Worm (Caenorhabditis elegans) whole organism, young adult: ENCODE measurements around the gene C05E11.3.

ENCODE experiments used
- B0261.1 ChIP-seq: sonication (generic microtip); optimal IDR thresholded peaks from 2 replicates; lab custom pipeline; 2016; ENCODE audit warnings: mild to moderate bottlenecking, missing genetic modification characterization, moderate library complexity, missing compliant biosample characterization
- B0336.3 ChIP-seq: fragments of 200-800 bp; sonication (Bioruptor generic); IDR thresholded peaks from 2 replicates; pipeline ENCODE4 v1.3.6; 2022; ENCODE audit warnings: missing genetic modification characterization, missing compliant biosample characterization
- F33H1.4 ChIP-seq: fragments of 200-800 bp; sonication (Bioruptor generic); IDR thresholded peaks from 2 replicates; pipeline ENCODE4 v1.3.6; 2022; ENCODE audit warnings: missing genetic modification reagents, missing genetic modification characterization, missing compliant biosample characterization
- F39B2.1 ChIP-seq: fragments of 200-800 bp; sonication (Bioruptor generic); IDR thresholded peaks from 2 replicates; pipeline ENCODE4 v1.3.6; 2022; ENCODE audit warnings: missing genetic modification reagents, missing genetic modification characterization, missing compliant biosample characterization
- F57C9.4 ChIP-seq: sonication (generic microtip); optimal IDR thresholded peaks from 2 replicates; lab custom pipeline; 2017; ENCODE audit warnings: mild to moderate bottlenecking, missing genetic modification characterization, missing compliant biosample characterization
- Y53F4B.3 ChIP-seq: fragments of 200-800 bp; sonication (Bioruptor generic); IDR thresholded peaks from 2 replicates; pipeline ENCODE4 v1.3.6; 2022; ENCODE audit warnings: missing genetic modification reagents, missing genetic modification characterization, missing compliant biosample characterization
- Y79H2A.3 ChIP-seq: fragments of 200-800 bp; sonication (Bioruptor generic); conservative IDR thresholded peaks from 2 replicates; pipeline ENCODE4 v1.3.6; 2022; ENCODE audit warnings: missing genetic modification reagents, missing genetic modification characterization, missing compliant biosample characterization
- akir-1 ChIP-seq: fragments of 200-800 bp; sonication (Bioruptor generic); optimal IDR thresholded peaks from 2 replicates; lab custom pipeline; 2018; ENCODE audit warnings: mild to moderate bottlenecking, missing genetic modification characterization, moderate library complexity, missing compliant biosample characterization
- ama-1 ChIP-seq, 3 experiments: fragments of 150-350 bp in 1 of 3; sonication (generic microtip) in 2 of 3; optimal IDR thresholded peaks; 2 replicates each; lab custom pipeline; 2014 to 2018; ENCODE audit warnings: missing biosample characterization in 2 of 3, missing genetic modification characterization in 2 of 3, missing genetic modification reagents in 2 of 3
- attf-5 ChIP-seq: fragments of 200-800 bp; sonication (Bioruptor generic); optimal IDR thresholded peaks from 2 replicates; lab custom pipeline; 2018; ENCODE audit warnings: mild to moderate bottlenecking, missing genetic modification characterization, missing compliant biosample characterization
- cebp-1 ChIP-seq, 2 experiments: fragments of 200-800 bp in 1 of 2; sonication (Bioruptor generic) in 1 of 2; sonication (generic microtip) in 1 of 2; IDR thresholded peaks in 1 of 2; optimal IDR thresholded peaks in 1 of 2; 2 replicates each; pipeline versions ENCODE4 v1.3.6 to Lab custom; 2017 to 2022; ENCODE audit warnings: missing compliant biosample characterization in 2 of 2, missing genetic modification characterization in 2 of 2, mild to moderate bottlenecking in 1 of 2, missing genetic modification reagents in 1 of 2, moderate library complexity in 1 of 2
- cebp-2 ChIP-seq: fragments of 200-800 bp; sonication (Bioruptor generic); IDR thresholded peaks from 2 replicates; pipeline ENCODE4 v1.3.6; 2022; ENCODE audit warnings: missing genetic modification characterization, missing compliant biosample characterization
- dox-1 ChIP-seq: fragments of 200-800 bp; sonication (Bioruptor generic); IDR thresholded peaks from 2 replicates; pipeline ENCODE4 v1.3.6; 2022; ENCODE audit warnings: missing genetic modification reagents, missing genetic modification characterization, missing compliant biosample characterization
- egl-18 ChIP-seq: fragments of 200-800 bp; sonication (Bioruptor generic); IDR thresholded peaks from 2 replicates; pipeline ENCODE4 v1.3.6; 2022; ENCODE audit warnings: missing genetic modification reagents, missing genetic modification characterization, missing compliant biosample characterization
- ekl-4 ChIP-seq: fragments of 200-800 bp; sonication (Bioruptor generic); IDR thresholded peaks from 2 replicates; pipeline ENCODE4 v1.3.6; 2022; ENCODE audit warnings: missing genetic modification reagents, missing genetic modification characterization, missing compliant biosample characterization
- gei-17 ChIP-seq: fragments of 200-800 bp; sonication (Bioruptor generic); optimal IDR thresholded peaks from 2 replicates; lab custom pipeline; 2018; ENCODE audit warnings: mild to moderate bottlenecking, missing genetic modification characterization, missing compliant biosample characterization
- him-1 ChIP-seq: sonication (generic microtip); optimal IDR thresholded peaks from 2 replicates; lab custom pipeline; 2016; ENCODE audit warnings: missing genotype, missing genetic modification reagents, missing genetic modification characterization, missing compliant biosample characterization
- hlh-12 ChIP-seq: sonication (generic microtip); optimal IDR thresholded peaks from 2 replicates; lab custom pipeline; 2016; ENCODE audit warnings: missing genetic modification characterization, missing compliant biosample characterization
- hlh-26 ChIP-seq: fragments of 200-800 bp; sonication (Bioruptor generic); conservative IDR thresholded peaks from 2 replicates; pipeline ENCODE4 v1.3.6; 2022; ENCODE audit warnings: missing genetic modification reagents, missing genetic modification characterization, missing compliant biosample characterization
- let-526 ChIP-seq: fragments of 200-800 bp; sonication (Bioruptor generic); IDR thresholded peaks from 2 replicates; pipeline ENCODE4 v1.3.6; 2022; ENCODE audit warnings: missing genetic modification reagents, missing genetic modification characterization, missing compliant biosample characterization
- let-607 ChIP-seq, 2 experiments: fragments of 200-800 bp in 1 of 2; sonication (Bioruptor generic) in 1 of 2; sonication (generic microtip) in 1 of 2; optimal IDR thresholded peaks; 2 replicates each; lab custom pipeline; 2016 to 2018; ENCODE audit warnings: mild to moderate bottlenecking in 2 of 2, missing compliant biosample characterization in 2 of 2, missing genetic modification characterization in 2 of 2, moderate library complexity in 2 of 2, missing genotype in 1 of 2
- lin-26 ChIP-seq: fragments of 200-800 bp; sonication (Bioruptor generic); IDR thresholded peaks from 2 replicates; pipeline ENCODE4 v1.3.6; 2022; ENCODE audit warnings: missing genetic modification reagents, missing genetic modification characterization, missing compliant biosample characterization
- lin-40 ChIP-seq: sonication (generic microtip); optimal IDR thresholded peaks from 2 replicates; lab custom pipeline; 2016; ENCODE audit warnings: missing genetic modification characterization, mild to moderate bottlenecking, missing compliant biosample characterization, missing genotype, missing genetic modification reagents
- madf-3 ChIP-seq: fragments of 200-800 bp; sonication (Bioruptor generic); IDR thresholded peaks from 2 replicates; pipeline ENCODE4 v1.3.6; 2022; ENCODE audit warnings: missing genetic modification reagents, missing genetic modification characterization, missing compliant biosample characterization
- nfya-2 ChIP-seq: fragments of 200-800 bp; sonication (Bioruptor generic); IDR thresholded peaks from 2 replicates; pipeline ENCODE4 v1.3.6; 2022; ENCODE audit warnings: missing genetic modification reagents, missing genetic modification characterization, missing compliant biosample characterization
- nfyb-1 ChIP-seq: fragments of 200-800 bp; sonication (Bioruptor generic); IDR thresholded peaks from 2 replicates; pipeline ENCODE4 v1.3.6; 2022; ENCODE audit warnings: missing genetic modification reagents, missing genetic modification characterization, missing compliant biosample characterization
- nhr-80 ChIP-seq: sonication (generic microtip); optimal IDR thresholded peaks from 2 replicates; lab custom pipeline; 2016; ENCODE audit warnings: missing genetic modification characterization, missing compliant biosample characterization
- pha-4 ChIP-seq: fragments of 150-350 bp; sonication (generic microtip); optimal IDR thresholded peaks from 2 replicates; lab custom pipeline; 2014; ENCODE audit warnings: missing biosample characterization, missing genetic modification reagents, missing genetic modification characterization
- sea-2 ChIP-seq: fragments of 200-800 bp; sonication (Bioruptor generic); IDR thresholded peaks from 2 replicates; pipeline ENCODE4 v1.3.6; 2022; ENCODE audit warnings: missing genetic modification characterization, missing compliant biosample characterization
- snpc-1.1 ChIP-seq: sonication (generic microtip); optimal IDR thresholded peaks from 2 replicates; lab custom pipeline; 2017; ENCODE audit warnings: missing genetic modification characterization, mild to moderate bottlenecking, missing compliant biosample characterization, antibody characterized with exemption, moderate library complexity, missing genotype, missing genetic modification reagents; ENCODE audit not compliant: insufficient read depth
- snpc-3.4 ChIP-seq: sonication (generic microtip); optimal IDR thresholded peaks from 2 replicates; lab custom pipeline; 2017; ENCODE audit warnings: missing genetic modification characterization, mild to moderate bottlenecking, missing compliant biosample characterization, antibody characterized with exemption, moderate library complexity, missing genotype, missing genetic modification reagents
- somi-1 ChIP-seq: fragments of 200-800 bp; sonication (Bioruptor generic); optimal IDR thresholded peaks from 2 replicates; lab custom pipeline; 2018; ENCODE audit warnings: mild to moderate bottlenecking, missing genetic modification characterization, missing compliant biosample characterization
- sptf-2 ChIP-seq: fragments of 200-800 bp; sonication (Bioruptor generic); optimal IDR thresholded peaks from 2 replicates; lab custom pipeline; 2018; ENCODE audit warnings: mild to moderate bottlenecking, missing genetic modification characterization, missing compliant biosample characterization
- unc-62 ChIP-seq: fragments of 150-350 bp; optimal IDR thresholded peaks from 2 replicates; lab custom pipeline; 2014; ENCODE audit warnings: missing biosample characterization, missing genetic modification reagents, missing genetic modification characterization
- zfh-2 ChIP-seq: fragments of 200-800 bp; sonication (Bioruptor generic); conservative IDR thresholded peaks from 2 replicates; pipeline ENCODE4 v1.3.6; 2022; ENCODE audit warnings: missing genetic modification reagents, missing genetic modification characterization, missing compliant biosample characterization
- zim-3 ChIP-seq: sonication (generic microtip); optimal IDR thresholded peaks from 2 replicates; lab custom pipeline; 2017; ENCODE audit warnings: mild to moderate bottlenecking, missing genetic modification characterization, moderate library complexity, missing compliant biosample characterization
- ztf-25 ChIP-seq: fragments of 200-800 bp; sonication (Bioruptor generic); IDR thresholded peaks from 2 replicates; pipeline ENCODE4 v1.3.6; 2022; ENCODE audit warnings: missing genetic modification reagents, missing genetic modification characterization, missing compliant biosample characterization
- ztf-28 ChIP-seq: fragments of 200-800 bp; sonication (Bioruptor generic); IDR thresholded peaks from 2 replicates; pipeline ENCODE4 v1.3.6; 2022; ENCODE audit warnings: missing genetic modification reagents, missing genetic modification characterization, missing compliant biosample characterization

C05E11.3 gene

DNA sequence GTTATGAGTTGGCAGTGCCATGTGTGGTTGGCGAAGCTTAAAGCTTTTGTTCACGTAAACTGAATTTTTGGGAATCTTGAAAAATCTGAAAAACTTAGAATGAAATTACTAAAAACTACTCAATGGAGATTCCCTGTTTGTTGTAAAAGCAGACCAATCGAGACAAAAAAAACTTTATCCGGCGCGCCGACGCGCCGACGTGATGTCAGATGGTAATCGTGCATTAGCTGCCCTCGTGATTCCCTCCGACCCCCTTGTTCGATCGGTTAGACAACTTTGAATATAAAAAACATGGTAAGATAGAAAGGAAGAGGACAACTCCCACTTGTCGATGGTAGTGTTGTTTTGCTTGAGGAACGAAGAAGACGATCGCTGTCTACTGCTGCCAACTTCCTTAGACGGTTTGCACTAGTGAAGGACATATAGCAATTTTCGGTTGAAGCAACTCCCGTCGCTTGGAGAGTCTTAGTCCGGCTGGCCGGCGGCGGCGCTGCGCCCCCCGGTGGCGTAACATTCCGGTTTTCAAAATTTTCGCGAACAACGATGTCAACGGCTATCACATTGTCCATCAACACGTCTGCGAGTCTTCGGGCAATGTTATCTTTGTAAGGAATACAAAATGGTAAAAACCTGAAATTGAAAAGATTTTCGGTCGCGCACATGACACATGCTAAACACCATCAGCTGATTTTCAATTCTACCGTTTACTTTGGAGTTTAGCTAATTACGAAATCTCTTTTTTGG lies 28.0 kb upstream of the C05E11.3 start, which contains the start of gene C07A12.18:
C07A12.18 (minus strand) TSS at position 51 of the 744 bp plus-strand sequence.
- TF ChIP-seq pha-4 = no peak
- TF ChIP-seq hlh-12 = no peak
- peak; percentile 57; the same call in 1 of the 2 replicates for TF ChIP-seq cebp-1 (GFP tag; IDR thresholded peaks at IDR 0.05; lab: Robert Waterston, UW)
- TF ChIP-seq cebp-1 (tag; optimal IDR thresholded peaks at IDR 0.05; lab: Kevin White, UChicago) = no peak
- TF ChIP-seq, all 124 proteins: peak for 1

DNA sequence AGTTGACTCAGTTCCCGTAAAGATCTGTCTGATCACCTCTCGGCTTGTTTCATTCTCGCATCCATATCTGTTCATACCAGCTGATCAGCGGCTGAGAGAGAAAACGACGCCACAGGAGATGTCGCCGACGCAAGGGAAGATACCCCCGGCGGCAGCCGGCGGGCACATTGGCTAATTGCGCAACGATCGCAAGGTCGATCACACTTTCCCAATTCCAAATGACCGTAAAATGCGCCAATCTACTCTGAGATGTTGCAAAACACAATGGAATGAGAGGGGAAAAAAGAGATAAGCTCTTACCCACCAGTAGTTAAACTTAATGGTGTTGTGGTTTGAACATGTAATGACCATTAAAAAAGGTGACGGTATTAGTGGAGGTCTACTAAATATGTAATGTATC lies 27.1 kb upstream of the C05E11.3 start:
- no peak for TF ChIP-seq him-1 (tag; lab: Kevin White, UChicago)
- 0 out of 2 replicates have a peak, but pooled peaks have one; percentile 19 for TF ChIP-seq dox-1
- TF ChIP-seq egl-18 (GFP tag; lab: Robert Waterston, UW) = no peak
- TF ChIP-seq Y53F4B.3 (GFP tag; lab: Robert Waterston, UW) = no peak
- TF ChIP-seq akir-1 (GFP tag; lab: Kevin White, UChicago) = no peak
- 0 out of 2 replicates have a peak, but pooled peaks have one; percentile 53 for TF ChIP-seq madf-3 (GFP tag; lab: Robert Waterston, UW)
- no peak for TF ChIP-seq gei-17 (GFP tag; lab: Kevin White, UChicago)
- no peak for TF ChIP-seq unc-62 (GFP tag; lab: Kevin White, UChicago)
- no peak for TF ChIP-seq nfya-2 (GFP tag; lab: Robert Waterston, UW)
- no peak for TF ChIP-seq let-607 (tag; optimal IDR thresholded peaks at IDR 0.05; lab: Kevin White, UChicago)
- no peak for TF ChIP-seq hlh-26
- no peak for TF ChIP-seq sptf-2 (GFP tag; lab: Kevin White, UChicago)
- no peak for TF ChIP-seq cebp-1 (GFP tag; IDR thresholded peaks at IDR 0.05; lab: Robert Waterston, UW)
- peak; percentile 13 for TF ChIP-seq cebp-1 (tag; optimal IDR thresholded peaks at IDR 0.05; lab: Kevin White, UChicago)
- TF ChIP-seq cebp-2 (GFP tag; lab: Robert Waterston, UW) = no peak
- TF ChIP-seq nfyb-1 (GFP tag; lab: Robert Waterston, UW) = no peak
- no peak for TF ChIP-seq zim-3 (tag; lab: Kevin White, UChicago)
- peak; percentile 46 for TF ChIP-seq zfh-2 (GFP tag; lab: Robert Waterston, UW)
- TF ChIP-seq F57C9.4 (tag; lab: Kevin White, UChicago) = no peak

DNA sequence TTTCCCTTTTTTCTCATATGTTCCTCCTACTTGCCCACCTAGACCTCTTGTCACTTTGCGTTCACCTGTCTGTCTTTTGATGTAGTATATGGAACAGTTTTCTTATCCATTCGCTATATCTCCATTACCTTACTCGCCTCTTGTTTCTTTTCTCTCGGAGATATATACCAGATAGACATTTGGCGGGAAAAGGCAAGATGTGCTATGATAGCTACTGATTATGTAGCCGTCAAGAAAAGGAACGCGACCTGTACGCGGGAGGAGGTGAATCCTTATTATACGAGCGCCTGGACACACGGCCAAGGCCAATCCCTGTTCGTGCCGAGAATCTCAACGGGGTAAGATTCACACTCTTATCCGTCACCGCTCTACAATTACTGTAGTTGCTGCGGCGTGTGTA lies 25.0 kb upstream of the C05E11.3 start:
- no peak for TF ChIP-seq B0336.3 (GFP tag; lab: Robert Waterston, UW)
- TF ChIP-seq F39B2.1 (GFP tag; lab: Robert Waterston, UW) = no peak
- TF ChIP-seq egl-18 (GFP tag; lab: Robert Waterston, UW) = no peak
- TF ChIP-seq let-526 (GFP tag; lab: Robert Waterston, UW) = no peak
- no peak for TF ChIP-seq somi-1
- TF ChIP-seq lin-40 (tag; lab: Kevin White, UChicago) = no peak
- no peak for TF ChIP-seq B0261.1 (tag; lab: Kevin White, UChicago)
- TF ChIP-seq, all 124 proteins: peak for 0

DNA sequence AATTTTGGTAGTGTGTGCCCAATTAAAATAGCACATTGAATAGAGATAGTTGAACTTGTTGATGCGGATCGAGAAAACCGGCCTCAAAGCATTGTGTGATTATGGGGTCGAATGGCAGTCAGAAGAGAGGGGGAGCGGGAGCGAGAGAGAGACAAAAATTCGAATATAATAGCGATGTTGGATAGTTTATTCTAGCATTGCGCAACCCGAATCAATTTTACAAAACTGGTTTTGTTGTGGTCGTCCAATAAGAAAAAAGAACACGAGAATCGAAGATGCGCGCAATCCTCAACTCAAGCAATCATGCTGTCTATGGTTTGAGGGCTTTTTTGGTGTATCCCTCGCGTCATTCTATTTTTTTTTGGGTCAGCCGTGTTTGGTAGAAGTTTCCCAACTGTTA lies 24.6 kb upstream of the C05E11.3 start:
- TF ChIP-seq snpc-1.1 (no peak), cebp-1 (GFP tag; IDR thresholded peaks at IDR 0.05; lab: Robert Waterston, UW) (no peak), cebp-1 (tag; optimal IDR thresholded peaks at IDR 0.05; lab: Kevin White, UChicago) (peak; percentile 39)

DNA sequence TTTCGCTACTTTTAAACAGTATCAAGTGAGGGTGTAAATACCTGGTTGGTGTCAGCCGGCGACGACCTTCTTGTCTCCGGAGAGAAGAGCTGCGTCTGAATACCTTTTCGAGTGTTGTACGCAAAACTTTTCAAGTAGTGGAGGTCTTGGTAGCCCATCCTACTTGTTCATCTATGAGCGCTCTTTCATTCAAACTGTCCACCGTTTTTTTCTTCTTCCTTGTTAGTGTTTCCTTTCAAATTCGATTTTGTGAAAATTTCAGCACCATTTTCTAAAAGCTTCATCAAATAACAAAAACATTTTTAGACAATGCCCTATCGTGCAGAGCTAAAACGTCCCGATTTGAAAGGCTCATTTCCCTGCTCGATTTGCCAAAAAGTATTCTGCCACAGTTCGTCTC lies 23.7 kb upstream of the C05E11.3 start, which contains the start of gene ham-2:
ham-2 (plus strand) TSS at position 301 of the 400 bp plus-strand sequence.
- TF ChIP-seq F33H1.4 (GFP tag; lab: Robert Waterston, UW) = no peak
- TF ChIP-seq ekl-4 = no peak
- no peak for TF ChIP-seq let-607 (tag; optimal IDR thresholded peaks at IDR 0.05; lab: Kevin White, UChicago)
- TF ChIP-seq cebp-1 (GFP tag; IDR thresholded peaks at IDR 0.05; lab: Robert Waterston, UW) = no peak
- no peak for TF ChIP-seq cebp-1 (tag; optimal IDR thresholded peaks at IDR 0.05; lab: Kevin White, UChicago)
- TF ChIP-seq nhr-80 (tag; lab: Kevin White, UChicago) = no peak
- no peak for TF ChIP-seq snpc-3.4 (tag; lab: Kevin White, UChicago)
- TF ChIP-seq Y79H2A.3 (GFP tag; lab: Robert Waterston, UW) = no peak
- TF ChIP-seq somi-1 = no peak
- TF ChIP-seq sea-2 (GFP tag; lab: Robert Waterston, UW) = no peak
- no peak for TF ChIP-seq F39B2.1 (GFP tag; lab: Robert Waterston, UW)
- TF ChIP-seq ztf-25 (GFP tag; lab: Robert Waterston, UW) = no peak
- no peak for TF ChIP-seq ama-1 (optimal IDR thresholded peaks at IDR 0.05; lab: Kevin White, UChicago)
- no peak for TF ChIP-seq ama-1 (GFP tag; optimal IDR thresholded peaks at IDR 0.05; lab: Kevin White, UChicago)
- no peak for TF ChIP-seq attf-5 (GFP tag; lab: Kevin White, UChicago)
- no peak for TF ChIP-seq lin-26 (GFP tag; lab: Robert Waterston, UW)
- no peak for TF ChIP-seq ztf-28 (GFP tag; lab: Robert Waterston, UW)
- TF ChIP-seq dox-1 = no peak
